Fruit fly (Drosophila melanogaster) whole organism, pupa: ENCODE data around the gene ND-B18.

ENCODE experiments used
- CG10348 ChIP-seq: fragments of 200-800 bp; sonication (Bioruptor generic); IDR thresholded peaks from 2 replicates; pipeline ENCODE4 v1.3.6; 2022; ENCODE audit warnings: missing biosample characterization, missing genetic modification characterization
- CG12605 ChIP-seq: fragments of 200-800 bp; sonication (Bioruptor generic); IDR thresholded peaks from 2 replicates; pipeline ENCODE4 v1.3.6; 2022; ENCODE audit warnings: missing biosample characterization, missing genetic modification characterization
- CG13204 ChIP-seq: fragments of 200-800 bp; sonication (Bioruptor generic); optimal IDR thresholded peaks from 2 replicates; lab custom pipeline; 2018; ENCODE audit warnings: missing biosample characterization, mild to moderate bottlenecking, missing genetic modification characterization, moderate library complexity
- CG14655 ChIP-seq: fragments of 200-800 bp; sonication (Bioruptor generic); optimal IDR thresholded peaks from 3 replicates; lab custom pipeline; 2017; ENCODE audit warnings: mild to moderate bottlenecking, missing biosample characterization, missing genetic modification reagents, missing genetic modification characterization
- CG15710 ChIP-seq: fragments of 200-800 bp; sonication (Bioruptor generic); optimal IDR thresholded peaks from 2 replicates; lab custom pipeline; 2018; ENCODE audit warnings: missing biosample characterization, mild to moderate bottlenecking, missing genetic modification characterization, moderate library complexity
- CG17806 ChIP-seq: fragments of 200-800 bp; sonication (Bioruptor generic); optimal IDR thresholded peaks from 2 replicates; lab custom pipeline; 2018; ENCODE audit warnings: missing biosample characterization, mild to moderate bottlenecking, missing genetic modification characterization, moderate library complexity
- CG32121 ChIP-seq: fragments of 200-800 bp; sonication (Bioruptor generic); IDR thresholded peaks from 2 replicates; pipeline ENCODE4 v1.3.6; 2022; ENCODE audit warnings: missing biosample characterization, missing genetic modification characterization
- CG34367 ChIP-seq: fragments of 200-800 bp; sonication (Bioruptor generic); optimal IDR thresholded peaks from 2 replicates; lab custom pipeline; 2018; ENCODE audit warnings: missing biosample characterization, mild to moderate bottlenecking, missing genetic modification characterization
- CG4496 ChIP-seq: fragments of 200-800 bp; sonication (Bioruptor generic); IDR thresholded peaks from 3 replicates; pipeline ENCODE4 v1.3.6; 2022; ENCODE audit warnings: missing biosample characterization, missing genetic modification characterization
- CG8159 ChIP-seq: fragments of 200-800 bp; sonication (Bioruptor generic); optimal IDR thresholded peaks from 3 replicates; lab custom pipeline; 2018; ENCODE audit warnings: missing biosample characterization, mild to moderate bottlenecking, missing genetic modification characterization, moderate library complexity
- CG8301 ChIP-seq: fragments of 200-800 bp; sonication (Bioruptor generic); optimal IDR thresholded peaks from 2 replicates; lab custom pipeline; 2018; ENCODE audit warnings: missing biosample characterization, mild to moderate bottlenecking, missing genetic modification characterization
- CG9948 ChIP-seq: fragments of 200-800 bp; sonication (Bioruptor generic); optimal IDR thresholded peaks from 2 replicates; lab custom pipeline; 2018; ENCODE audit warnings: missing biosample characterization, mild to moderate bottlenecking, missing genetic modification characterization, moderate library complexity
- D1 ChIP-seq: fragments of 200-800 bp; sonication (Bioruptor generic); optimal IDR thresholded peaks from 2 replicates; lab custom pipeline; 2018; ENCODE audit warnings: missing biosample characterization, mild to moderate bottlenecking, missing genetic modification characterization, moderate library complexity
- EcR ChIP-seq: fragments of 200-800 bp; sonication (Bioruptor generic); optimal IDR thresholded peaks from 3 replicates; lab custom pipeline; 2019; ENCODE audit warnings: missing biosample characterization, missing genetic modification characterization, mild to moderate bottlenecking, moderate library complexity, missing genetic modification reagents
- Ets98B ChIP-seq: fragments of 200-800 bp; sonication (Bioruptor generic); IDR thresholded peaks from 2 replicates; pipeline ENCODE4 v1.3.6; 2022; ENCODE audit warnings: missing biosample characterization, missing genetic modification characterization
- Pif1A ChIP-seq: fragments of 200-800 bp; sonication (Bioruptor generic); optimal IDR thresholded peaks from 3 replicates; lab custom pipeline; 2016; ENCODE audit warnings: missing biosample characterization, missing genetic modification characterization
- Pif1B ChIP-seq: fragments of 200-800 bp; sonication (Bioruptor generic); optimal IDR thresholded peaks from 3 replicates; lab custom pipeline; 2016; ENCODE audit warnings: missing biosample characterization, missing genetic modification characterization
- Snoo ChIP-seq: fragments of 200-800 bp; sonication (Bioruptor generic); optimal IDR thresholded peaks from 3 replicates; lab custom pipeline; 2017; ENCODE audit warnings: missing biosample characterization, mild to moderate bottlenecking, missing genetic modification characterization, inconsistent platforms
- fd96Ca ChIP-seq: fragments of 200-800 bp; sonication (Bioruptor generic); IDR thresholded peaks from 3 replicates; pipeline ENCODE4 v1.3.6; 2022; ENCODE audit warnings: missing biosample characterization, missing genetic modification characterization
- gl ChIP-seq: fragments of 200-800 bp; sonication (Bioruptor generic); optimal IDR thresholded peaks from 2 replicates; lab custom pipeline; 2018; ENCODE audit warnings: missing biosample characterization, mild to moderate bottlenecking, missing genetic modification characterization
- rn ChIP-seq: fragments of 200-800 bp; sonication (Bioruptor generic); IDR thresholded peaks from 2 replicates; pipeline ENCODE4 v1.3.6; 2022; ENCODE audit warnings: missing biosample characterization, missing genetic modification characterization

ND-B18 gene

dm6 chrX:15080780-15081402 is 17.4 kb downstream of the ND-B18 start, which contains the start of gene CG33177:
CG33177 (plus strand) TSS chrX:15081367.
- TF ChIP-seq CG4496 (GFP tag; lab: Robert Waterston, UW) (no peak), CG8301 (no peak), CG17806 (no peak), Snoo (tag; lab: Kevin White, UChicago) (no peak), Pif1B (GFP tag; lab: Kevin White, UChicago) (no peak), CG34367 (no peak)

dm6 chrX:15082681-15083080 is 19.1 kb downstream of the ND-B18 start, which contains the start of gene CG33178:
CG33178 (plus strand) TSS chrX:15082827.
- 0 out of 3 replicates have a peak, but pooled peaks have one; percentile 39 for TF ChIP-seq CG4496 (GFP tag; lab: Robert Waterston, UW)
- TF ChIP-seq EcR (GFP tag; lab: Kevin White, UChicago): no peak

- TF ChIP-seq CG13204 (GFP tag; lab: Kevin White, UChicago): peak; percentile 13
- peak; percentile 63; the same call in 2 of the 3 replicates for TF ChIP-seq fd96Ca (GFP tag; lab: Robert Waterston, UW)
- peak; percentile 61 for TF ChIP-seq Snoo (tag; lab: Kevin White, UChicago)
- TF ChIP-seq CG10348 (GFP tag; lab: Robert Waterston, UW): peak; percentile 62
- TF ChIP-seq CG34367: peak; percentile 58
- TF ChIP-seq CG32121 (GFP tag; lab: Robert Waterston, UW): peak; percentile 31; the same call in 1 of the 2 replicates
- TF ChIP-seq gl (tag; lab: Kevin White, UChicago): peak; percentile 15
- TF ChIP-seq CG9948 (tag; lab: Kevin White, UChicago): peak; percentile 72
- TF ChIP-seq CG8159 (tag; lab: Kevin White, UChicago): peak; percentile 80
- TF ChIP-seq D1 (tag; lab: Kevin White, UChicago): peak; percentile 22
- peak; percentile 74 for TF ChIP-seq Pif1A (GFP tag; lab: Kevin White, UChicago)
- TF ChIP-seq CG14655 (GFP tag; lab: Kevin White, UChicago): peak; percentile 82
- TF ChIP-seq Ets98B (GFP tag; lab: Robert Waterston, UW): peak; percentile 38
- TF ChIP-seq EcR (GFP tag; lab: Kevin White, UChicago): no peak
- peak; percentile 58 for TF ChIP-seq Pif1B (GFP tag; lab: Kevin White, UChicago)
- peak; percentile 66 for TF ChIP-seq CG8301
- peak; percentile 78 for TF ChIP-seq CG15710
- no peak for TF ChIP-seq rn (GFP tag; lab: Robert Waterston, UW)
- TF ChIP-seq CG17806: peak; percentile 57
- no peak for TF ChIP-seq CG12605
- peak; percentile 21; the same call in 1 of the 3 replicates for TF ChIP-seq CG4496 (GFP tag; lab: Robert Waterston, UW)
Measured at dm6 chrX:15084580-15085138, 21.1 kb downstream of the ND-B18 start, which contains the start of gene Cox17. Cox17 (minus strand) TSS chrX:15084699.

- TF ChIP-seq Snoo (tag; lab: Kevin White, UChicago): peak; percentile 41
- peak; percentile 68 for TF ChIP-seq CG8159 (tag; lab: Kevin White, UChicago)
- TF ChIP-seq CG9948 (tag; lab: Kevin White, UChicago): peak; percentile 55
- no peak for TF ChIP-seq CG12605
- no peak for TF ChIP-seq fd96Ca (GFP tag; lab: Robert Waterston, UW)
- TF ChIP-seq CG4496 (GFP tag; lab: Robert Waterston, UW): peak; percentile 62; the same call in 2 of the 3 replicates
- TF ChIP-seq CG14655 (GFP tag; lab: Kevin White, UChicago): peak; percentile 52
- no peak for TF ChIP-seq gl (tag; lab: Kevin White, UChicago)
- TF ChIP-seq CG34367: peak; percentile 40
- no peak for TF ChIP-seq EcR (GFP tag; lab: Kevin White, UChicago)
- TF ChIP-seq CG13204 (GFP tag; lab: Kevin White, UChicago): no peak
- TF ChIP-seq CG8301: peak; percentile 3
- TF ChIP-seq CG32121 (GFP tag; lab: Robert Waterston, UW): peak; percentile 49
- peak; percentile 32; the same call in 1 of the 2 replicates for TF ChIP-seq rn (GFP tag; lab: Robert Waterston, UW)
- TF ChIP-seq CG15710: peak; percentile 67
- peak; percentile 37 for TF ChIP-seq Pif1A (GFP tag; lab: Kevin White, UChicago)
- TF ChIP-seq CG17806: peak; percentile 55
- TF ChIP-seq Pif1B (GFP tag; lab: Kevin White, UChicago): peak; percentile 31
- TF ChIP-seq Ets98B (GFP tag; lab: Robert Waterston, UW): peak; percentile 60
- no peak for TF ChIP-seq D1 (tag; lab: Kevin White, UChicago)
- no peak for TF ChIP-seq CG10348 (GFP tag; lab: Robert Waterston, UW)
Measured at dm6 chrX:15085777-15086510, 22.4 kb downstream of the ND-B18 start, which contains the start of the genes CG15027 and Dbct. CG15027 (minus strand) TSS chrX:15085827. Dbct (plus strand) TSS chrX:15086125.

- TF ChIP-seq CG12605 (peak; percentile 76; the same call in 1 of the 2 replicates), CG9948 (tag; lab: Kevin White, UChicago) (no peak)
Measured at dm6 chrX:15089146-15089698, 25.7 kb downstream of the ND-B18 start, which contains the start of gene Rab3-GEF. Rab3-GEF (plus strand) TSS chrX:15089682.
